Fruit fly (Drosophila melanogaster): Measurements from ENCODE around the gene Oga.

Gene Oga

DNA sequence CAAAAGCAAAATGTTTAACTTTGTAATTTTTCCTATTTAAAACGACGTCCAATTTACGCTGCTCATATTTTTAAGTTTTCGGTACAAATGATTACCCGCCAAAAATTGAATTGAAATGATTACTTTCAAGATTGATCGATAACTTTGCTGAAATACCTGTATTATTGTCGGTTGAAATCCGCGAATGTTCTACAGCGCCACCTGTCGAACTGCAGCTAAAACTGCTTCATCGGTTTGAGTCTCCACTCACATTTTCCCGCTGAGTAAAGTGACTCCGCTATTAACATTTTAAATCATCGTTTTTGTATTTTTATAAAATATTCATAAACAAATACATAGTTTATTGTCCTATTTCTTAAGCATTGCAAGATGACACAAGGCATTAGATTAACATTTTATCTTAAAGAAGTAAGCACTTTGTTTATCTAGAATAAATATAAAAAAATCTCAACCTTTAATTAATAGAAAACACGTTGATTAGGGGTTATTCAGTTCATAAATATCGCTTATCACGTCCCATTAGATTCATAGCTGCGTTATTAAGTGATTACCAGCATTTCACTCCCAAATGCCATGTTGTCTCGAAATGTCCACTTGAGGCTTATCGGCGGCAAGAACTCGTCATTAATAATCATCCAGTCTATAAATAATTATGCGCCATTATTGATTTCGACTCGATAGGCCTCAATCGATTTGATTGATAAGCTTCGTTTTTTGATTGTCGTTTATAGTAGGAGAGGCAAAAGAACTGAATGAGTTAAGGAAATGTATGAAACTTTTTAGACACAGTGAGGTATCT lies 39.1 kb upstream of the Oga start (continued):
- TF ChIP-seq CG2875 (GFP tag; optimal IDR thresholded peaks at IDR 0.05) (no peak), Dp (GFP tag; optimal IDR thresholded peaks at IDR 0.05) (peak; percentile 78), Dref (GFP tag; IDR thresholded peaks at IDR 0.05) (peak; percentile 80), emc (GFP tag; optimal IDR thresholded peaks at IDR 0.05) (no peak), gcm (GFP tag; optimal IDR thresholded peaks at IDR 0.05) (no peak), exex (tag; optimal IDR thresholded peaks at IDR 0.05) (peak; percentile 100), CG11456 (GFP tag; IDR thresholded peaks at IDR 0.05) (peak; percentile 15; the same call in 1 of the 3 replicates), CG32532 (GFP tag; IDR thresholded peaks at IDR 0.05) (peak; percentile 43; the same call in 1 of the 2 replicates), Med (GFP tag) (peak; percentile 89), br (optimal IDR thresholded peaks at IDR 0.05) (no peak), CTCF (GFP tag; optimal IDR thresholded peaks at IDR 0.05) (peak; percentile 97), CG17328 (GFP tag; IDR thresholded peaks at IDR 0.05) (no peak), Opbp (GFP tag; IDR thresholded peaks at IDR 0.05; ENCODE audit: partially characterized antibody) (peak; percentile 46; the same call in 1 of the 3 replicates), CG8478 (optimal IDR thresholded peaks at IDR 0.05) (peak; percentile 49), E2f2 (GFP tag; IDR thresholded peaks at IDR 0.05) (peak; percentile 88), Ssrp (tag; optimal IDR thresholded peaks at IDR 0.05) (no peak), Fer2 (tag; optimal IDR thresholded peaks at IDR 0.05) (no peak), CG11560 (tag; IDR thresholded peaks at IDR 0.05) (peak; percentile 75; the same call in 2 of the 3 replicates), abd-A (tag; optimal IDR thresholded peaks at IDR 0.05) (no peak), sob (GFP tag; IDR thresholded peaks at IDR 0.05) (peak; percentile 45; the same call in 1 of the 2 replicates), tap (tag; optimal IDR thresholded peaks at IDR 0.05) (no peak), dpn (GFP tag; optimal IDR thresholded peaks at IDR 0.05) (no peak), zen (tag; optimal IDR thresholded peaks at IDR 0.05) (peak; percentile 1), CG2712 (tag; optimal IDR thresholded peaks at IDR 0.05) (no peak), CG15514 (GFP tag; optimal IDR thresholded peaks at IDR 0.05) (peak; percentile 40), CG32772 (GFP tag; IDR thresholded peaks at IDR 0.05) (no peak), sd (tag; optimal IDR thresholded peaks at IDR 0.05) (peak; percentile 66), dimm (GFP tag; IDR thresholded peaks at IDR 0.05) (no peak), maf-S (GFP tag; optimal IDR thresholded peaks at IDR 0.05) (no peak), Taf1 (GFP tag; IDR thresholded peaks at IDR 0.05) (no peak), Hsf (GFP tag; optimal IDR thresholded peaks at IDR 0.05) (no peak), CG3995 (GFP tag; optimal IDR thresholded peaks at IDR 0.05) (peak; percentile 45), hb (GFP tag; IDR thresholded peaks at IDR 0.05; ENCODE audit: partially characterized antibody) (peak; percentile 44; the same call in 1 of the 3 replicates), CG8290 (GFP tag; optimal IDR thresholded peaks at IDR 0.05) (peak; percentile 57), CG8290 (tag; optimal IDR thresholded peaks at IDR 0.05) (peak in 1 of 2 experiments; percentile 17), CG17385 (GFP tag; optimal IDR thresholded peaks at IDR 0.05) (no peak), CG8089 (GFP tag; optimal IDR thresholded peaks at IDR 0.05) (no peak), sens (GFP tag) (peak; percentile 62), nmo (GFP tag; optimal IDR thresholded peaks at IDR 0.05) (peak; percentile 27), CG5953 (GFP tag; IDR thresholded peaks at IDR 0.05) (no peak), CG14860 (GFP tag; IDR thresholded peaks at IDR 0.05; ENCODE audit: partially characterized antibody) (0 out of 3 replicates have a peak, but pooled peaks have one; percentile 8), Dek (tag; optimal IDR thresholded peaks at IDR 0.05) (peak; percentile 24), amos (GFP tag; IDR thresholded peaks at IDR 0.05; ENCODE audit: partially characterized antibody) (peak; percentile 48; the same call in 1 of the 2 replicates), CG10565 (GFP tag; optimal IDR thresholded peaks at IDR 0.05) (no peak), CG12236 (GFP tag; optimal IDR thresholded peaks at IDR 0.05) (no peak), CG6791 (GFP tag; IDR thresholded peaks at IDR 0.05; ENCODE audit: partially characterized antibody) (peak; percentile 56), inv (GFP tag; IDR thresholded peaks at IDR 0.05; ENCODE audit: partially characterized antibody) (peak; percentile 22; the same call in 1 of the 2 replicates), trem (tag; optimal IDR thresholded peaks at IDR 0.05) (peak; percentile 20), CG9797 (GFP tag; optimal IDR thresholded peaks at IDR 0.05) (no peak), CG11504 (tag; optimal IDR thresholded peaks at IDR 0.05) (peak; percentile 46)
